Worm (Caenorhabditis elegans) whole organism, mixed stage, embryonic: ENCODE results near the gene B0403.5.

Experiments used
- M03D4.4 ChIP-seq: sonication (generic microtip); optimal IDR thresholded peaks from 2 replicates; lab custom pipeline; 2017; ENCODE audit warnings: mild to moderate bottlenecking, missing genetic modification characterization, missing compliant biosample characterization
- bed-3 ChIP-seq: fragments of 200-800 bp; sonication (Bioruptor generic); optimal IDR thresholded peaks from 3 replicates; lab custom pipeline; 2018; ENCODE audit warnings: mild to moderate bottlenecking, missing genetic modification characterization, moderate library complexity, missing compliant biosample characterization
- blmp-1 ChIP-seq: fragments of 150-350 bp; optimal IDR thresholded peaks from 2 replicates; lab custom pipeline; 2014; ENCODE audit warnings: missing biosample characterization, missing genetic modification characterization
- ceh-39 ChIP-seq: fragments of 150-350 bp; optimal IDR thresholded peaks from 2 replicates; lab custom pipeline; 2014; ENCODE audit warnings: missing biosample characterization, missing genetic modification characterization
- ceh-43 ChIP-seq: fragments of 200-800 bp; sonication (Bioruptor generic); optimal IDR thresholded peaks from 2 replicates; lab custom pipeline; 2018; ENCODE audit warnings: mild to moderate bottlenecking, missing genetic modification characterization, moderate library complexity, missing compliant biosample characterization
- ceh-83 ChIP-seq: fragments of 200-800 bp; sonication (Bioruptor generic); optimal IDR thresholded peaks from 2 replicates; lab custom pipeline; 2018; ENCODE audit warnings: mild to moderate bottlenecking, missing genetic modification characterization, missing compliant biosample characterization
- ces-1 ChIP-seq: fragments of 150-350 bp; optimal IDR thresholded peaks from 2 replicates; lab custom pipeline; 2014; ENCODE audit warnings: missing biosample characterization, missing genetic modification reagents, missing genetic modification characterization
- cnd-1 ChIP-seq: fragments of 200-800 bp; sonication (Bioruptor generic); optimal IDR thresholded peaks from 2 replicates; lab custom pipeline; 2018; ENCODE audit warnings: mild to moderate bottlenecking, missing genetic modification characterization, missing compliant biosample characterization
- drap-1 ChIP-seq: fragments of 200-800 bp; sonication (Bioruptor generic); optimal IDR thresholded peaks from 3 replicates; lab custom pipeline; 2018; ENCODE audit warnings: mild to moderate bottlenecking, missing genetic modification characterization, missing compliant biosample characterization
- elt-1 ChIP-seq: sonication (generic microtip); optimal IDR thresholded peaks from 2 replicates; lab custom pipeline; 2017; ENCODE audit warnings: missing genetic modification characterization, mild to moderate bottlenecking, missing compliant biosample characterization, antibody characterized with exemption, moderate library complexity, borderline replicate concordance; ENCODE audit not compliant: insufficient read depth
- elt-3 ChIP-seq: fragments of 150-350 bp; optimal IDR thresholded peaks from 2 replicates; lab custom pipeline; 2014; ENCODE audit warnings: missing biosample characterization, missing genetic modification characterization
- ham-2 ChIP-seq: fragments of 200-800 bp; sonication (Bioruptor generic); optimal IDR thresholded peaks from 2 replicates; lab custom pipeline; 2018; ENCODE audit warnings: mild to moderate bottlenecking, missing genetic modification characterization, missing compliant biosample characterization
- hlh-1 ChIP-seq: fragments of 150-350 bp; optimal IDR thresholded peaks from 2 replicates; lab custom pipeline; 2014; ENCODE audit warnings: missing biosample characterization, missing genetic modification reagents, missing genetic modification characterization
- lin-13 ChIP-seq: fragments of 150-350 bp; optimal IDR thresholded peaks from 2 replicates; lab custom pipeline; 2014; ENCODE audit warnings: missing biosample characterization, missing genetic modification characterization
- lin-32 ChIP-seq: fragments of 200-800 bp; sonication (Bioruptor generic); optimal IDR thresholded peaks from 2 replicates; lab custom pipeline; 2018; ENCODE audit warnings: mild to moderate bottlenecking, missing genetic modification characterization, missing compliant biosample characterization
- mep-1 ChIP-seq: fragments of 150-350 bp; optimal IDR thresholded peaks from 2 replicates; lab custom pipeline; 2017; ENCODE audit warnings: missing biosample characterization, missing genetic modification reagents, missing genetic modification characterization, inconsistent platforms
- nhr-12 ChIP-seq: fragments of 150-350 bp; optimal IDR thresholded peaks from 2 replicates; lab custom pipeline; 2014; ENCODE audit warnings: missing biosample characterization, missing genetic modification characterization
- nhr-2 ChIP-seq: fragments of 150-350 bp; optimal IDR thresholded peaks from 2 replicates; lab custom pipeline; 2014; ENCODE audit warnings: missing biosample characterization, missing genetic modification characterization
- pha-4 ChIP-seq: fragments of 150-350 bp; optimal IDR thresholded peaks from 2 replicates; lab custom pipeline; 2018; ENCODE audit warnings: missing biosample characterization, missing genetic modification reagents, missing genetic modification characterization
- sem-2 ChIP-seq: fragments of 200-800 bp; sonication (Bioruptor generic); optimal IDR thresholded peaks from 2 replicates; lab custom pipeline; 2018; ENCODE audit warnings: mild to moderate bottlenecking, missing genetic modification characterization, missing compliant biosample characterization
- snpc-4 ChIP-seq: fragments of 150-350 bp; optimal IDR thresholded peaks from 2 replicates; lab custom pipeline; 2014; ENCODE audit warnings: missing biosample characterization, missing genetic modification characterization
- sptf-1 ChIP-seq: sonication (generic microtip); optimal IDR thresholded peaks from 2 replicates; lab custom pipeline; 2017; ENCODE audit warnings: mild to moderate bottlenecking, missing genetic modification characterization, moderate library complexity, missing compliant biosample characterization
- tbx-8 ChIP-seq: fragments of 200-800 bp; sonication (Bioruptor generic); optimal IDR thresholded peaks from 2 replicates; lab custom pipeline; 2018; ENCODE audit warnings: mild to moderate bottlenecking, missing genetic modification characterization, moderate library complexity, missing compliant biosample characterization
- unc-120 ChIP-seq: sonication (generic microtip); optimal IDR thresholded peaks from 2 replicates; lab custom pipeline; 2017; ENCODE audit warnings: missing genetic modification characterization, missing compliant biosample characterization; ENCODE audit not compliant: poor library complexity, severe bottlenecking
- unc-39 ChIP-seq: fragments of 150-350 bp; optimal IDR thresholded peaks from 2 replicates; lab custom pipeline; 2014; ENCODE audit warnings: missing biosample characterization, missing genetic modification characterization
- zip-8 ChIP-seq: fragments of 150-350 bp; optimal IDR thresholded peaks from 2 replicates; lab custom pipeline; 2014; ENCODE audit warnings: missing biosample characterization, missing genetic modification characterization
- ztf-11 ChIP-seq: fragments of 150-350 bp; optimal IDR thresholded peaks from 2 replicates; lab custom pipeline; 2014; ENCODE audit warnings: missing biosample characterization, missing genetic modification characterization

The B0403.5 gene

ce11 chrX:7068400-7068799, 10.9 kb downstream of the B0403.5 start, which contains the start of gene pdi-6 (continued):
- TF ChIP-seq sptf-1 (peak; percentile 73), unc-120 (tag; lab: Kevin White, UChicago) (peak; percentile 14), elt-3 (tag; lab: Kevin White, UChicago) (no peak), ces-1 (peak; percentile 54), blmp-1 (tag; lab: Kevin White, UChicago) (no peak), ceh-43 (GFP tag; lab: Kevin White, UChicago) (no peak), M03D4.4 (tag; lab: Kevin White, UChicago) (no peak), mep-1 (tag; lab: Kevin White, UChicago) (peak; percentile 88), cnd-1 (tag; lab: Kevin White, UChicago) (peak; percentile 4), ztf-11 (tag; lab: Kevin White, UChicago) (peak; percentile 29), pha-4 (tag; lab: Kevin White, UChicago) (peak; percentile 81), lin-32 (GFP tag; lab: Kevin White, UChicago) (no peak)

ce11 chrX:7075250-7075649, 17.7 kb downstream of the B0403.5 start, which contains the start of gene B0403.6:
B0403.6 (minus strand) TSS chrX:7075350.
- TF ChIP-seq sptf-1 = no peak
- no peak for TF ChIP-seq blmp-1 (tag; lab: Kevin White, UChicago)
- TF ChIP-seq mep-1 (tag; lab: Kevin White, UChicago) = no peak
- TF ChIP-seq, all 35 proteins: peak for 0

- TF ChIP-seq nhr-12 (tag; lab: Kevin White, UChicago) (no peak), ceh-39 (no peak), bed-3 (GFP tag; lab: Kevin White, UChicago) (no peak), zip-8 (tag; lab: Kevin White, UChicago) (no peak), sptf-1 (no peak), lin-32 (GFP tag; lab: Kevin White, UChicago) (no peak), elt-3 (tag; lab: Kevin White, UChicago) (no peak), ceh-83 (GFP tag; lab: Kevin White, UChicago) (no peak), hlh-1 (tag; lab: Kevin White, UChicago) (no peak), mep-1 (tag; lab: Kevin White, UChicago) (no peak), blmp-1 (tag; lab: Kevin White, UChicago) (no peak), snpc-4 (no peak), ham-2 (no peak)
Measured at ce11 chrX:7076485-7076884, 19.0 kb downstream of the B0403.5 start.

- TF ChIP-seq ceh-83 (GFP tag; lab: Kevin White, UChicago) (no peak), sem-2 (no peak), pha-4 (tag; lab: Kevin White, UChicago) (no peak), unc-39 (tag; lab: Kevin White, UChicago) (no peak), nhr-2 (tag; lab: Kevin White, UChicago) (no peak), lin-13 (tag; lab: Kevin White, UChicago) (no peak)
Measured at ce11 chrX:7085067-7085466, 27.5 kb downstream of the B0403.5 start, which contains the start of gene Y1B5A.1. Y1B5A.1 (plus strand) TSS chrX:7085367.

- no peak for TF ChIP-seq tbx-8 (GFP tag; lab: Kevin White, UChicago)
- TF ChIP-seq pha-4 (tag; lab: Kevin White, UChicago) = no peak
- no peak for TF ChIP-seq drap-1 (GFP tag; lab: Kevin White, UChicago)
- TF ChIP-seq blmp-1 (tag; lab: Kevin White, UChicago) = no peak
- TF ChIP-seq unc-120 (tag; lab: Kevin White, UChicago) = no peak
- no peak for TF ChIP-seq sem-2
- TF ChIP-seq M03D4.4 (tag; lab: Kevin White, UChicago) = no peak
- TF ChIP-seq elt-1 (tag; lab: Kevin White, UChicago) = no peak
Measured at ce11 chrX:7085912-7086311, 28.4 kb downstream of the B0403.5 start, which contains the start of gene C36B7.4. C36B7.4 (minus strand) TSS chrX:7086012.

ce11 chrX:7096349-7096748, 38.8 kb downstream of the B0403.5 start, which contains the start of gene C36B7.5:
C36B7.5 (minus strand) TSS chrX:7096449.
- no peak for TF ChIP-seq mep-1 (tag; lab: Kevin White, UChicago)
- TF ChIP-seq ceh-83 (GFP tag; lab: Kevin White, UChicago) = no peak
- no peak for TF ChIP-seq lin-13 (tag; lab: Kevin White, UChicago)
- no peak for TF ChIP-seq tbx-8 (GFP tag; lab: Kevin White, UChicago)
